Worm (Caenorhabditis elegans) whole organism, L4 larva: ENCODE results near the gene vit-4.

ENCODE experiments used
- F37D6.2 ChIP-seq: sonication (generic microtip); optimal IDR thresholded peaks from 2 replicates; lab custom pipeline; 2016; ENCODE audit warnings: mild to moderate bottlenecking, missing genetic modification characterization, missing compliant biosample characterization
- R02D3.7 ChIP-seq: fragments of 150-350 bp; sonication (generic microtip); optimal IDR thresholded peaks from 3 replicates; lab custom pipeline; 2014; ENCODE audit warnings: missing biosample characterization, missing genetic modification characterization
- T20F7.1 ChIP-seq: fragments of 200-800 bp; sonication (Bioruptor generic); optimal IDR thresholded peaks from 2 replicates; lab custom pipeline; 2018; ENCODE audit warnings: mild to moderate bottlenecking, missing genetic modification characterization, missing compliant biosample characterization
- Y105C5A.15 ChIP-seq: fragments of 200-800 bp; sonication (Bioruptor generic); IDR thresholded peaks from 2 replicates; pipeline ENCODE4 v1.3.6; 2022; ENCODE audit warnings: missing genetic modification characterization, missing compliant biosample characterization
- ama-1 ChIP-seq: fragments of 150-350 bp; optimal IDR thresholded peaks from 2 replicates; lab custom pipeline; 2014; ENCODE audit warnings: inconsistent platforms, mixed read lengths
- attf-4 ChIP-seq: sonication (generic microtip); optimal IDR thresholded peaks from 3 replicates; lab custom pipeline; 2017; ENCODE audit warnings: missing biosample characterization, missing genetic modification characterization
- ceh-28 ChIP-seq: fragments of 150-350 bp; optimal IDR thresholded peaks from 2 replicates; lab custom pipeline; 2014; ENCODE audit warnings: missing biosample characterization, missing genetic modification reagents, missing genetic modification characterization
- ceh-44 ChIP-seq: fragments of 200-800 bp; sonication (Bioruptor generic); IDR thresholded peaks from 2 replicates; pipeline ENCODE4 v1.3.6; 2022; ENCODE audit warnings: missing genetic modification reagents, missing genetic modification characterization, missing compliant biosample characterization
- ceh-82 ChIP-seq: sonication (generic microtip); optimal IDR thresholded peaks from 2 replicates; lab custom pipeline; 2017; ENCODE audit warnings: missing biosample characterization, missing genetic modification characterization
- ctbp-1 ChIP-seq: fragments of 200-800 bp; sonication (Bioruptor generic); IDR thresholded peaks from 2 replicates; pipeline ENCODE4 v1.3.6; 2022; ENCODE audit warnings: missing genetic modification reagents, missing genetic modification characterization, missing compliant biosample characterization
- daf-12 ChIP-seq: fragments of 150-350 bp; optimal IDR thresholded peaks from 2 replicates; lab custom pipeline; 2014; ENCODE audit warnings: missing biosample characterization, missing genetic modification reagents, missing genetic modification characterization
- daf-16 ChIP-seq, 3 experiments: sonication (generic microtip); optimal IDR thresholded peaks; 2 replicates each; lab custom pipeline; 2016 to 2017; ENCODE audit warnings: missing genetic modification characterization in 3 of 3, missing genetic modification reagents in 3 of 3, mild to moderate bottlenecking in 2 of 3, missing compliant biosample characterization in 2 of 3, missing biosample characterization in 1 of 3, moderate library complexity in 1 of 3
- daf-8 ChIP-seq: fragments of 200-800 bp; sonication (Bioruptor generic); IDR thresholded peaks from 2 replicates; pipeline ENCODE4 v1.3.6; 2022; ENCODE audit warnings: missing genetic modification characterization, missing compliant biosample characterization
- dmd-6 ChIP-seq: fragments of 200-800 bp; sonication (Bioruptor generic); IDR thresholded peaks from 2 replicates; pipeline ENCODE4 v1.3.6; 2022; ENCODE audit warnings: missing genetic modification reagents, missing genetic modification characterization, missing compliant biosample characterization
- dmd-8 ChIP-seq: fragments of 200-800 bp; sonication (Bioruptor generic); IDR thresholded peaks from 2 replicates; pipeline ENCODE4 v1.3.6; 2022; ENCODE audit warnings: missing genetic modification characterization, missing compliant biosample characterization
- dmd-9 ChIP-seq: fragments of 200-800 bp; sonication (Bioruptor generic); IDR thresholded peaks from 2 replicates; pipeline ENCODE4 v1.3.6; 2022; ENCODE audit warnings: missing genetic modification reagents, missing genetic modification characterization, missing compliant biosample characterization
- dve-1 ChIP-seq: sonication (generic microtip); optimal IDR thresholded peaks from 2 replicates; lab custom pipeline; 2017; ENCODE audit warnings: antibody characterized with exemption, mild to moderate bottlenecking, missing genetic modification characterization, missing compliant biosample characterization; ENCODE audit not compliant: insufficient read depth
- hlh-11 ChIP-seq: fragments of 200-800 bp; sonication (Bioruptor generic); optimal IDR thresholded peaks from 2 replicates; lab custom pipeline; 2018; ENCODE audit warnings: mild to moderate bottlenecking, missing genetic modification characterization, missing compliant biosample characterization
- hmg-1.1 ChIP-seq: fragments of 200-800 bp; sonication (Bioruptor generic); IDR thresholded peaks from 2 replicates; pipeline ENCODE4 v1.3.6; 2022; ENCODE audit warnings: missing genetic modification reagents, missing genetic modification characterization, missing compliant biosample characterization
- lin-39 ChIP-seq: fragments of 150-350 bp; optimal IDR thresholded peaks from 2 replicates; lab custom pipeline; 2014; ENCODE audit warnings: missing biosample characterization, missing genetic modification reagents, missing genetic modification characterization
- lir-3 ChIP-seq: sonication (generic microtip); optimal IDR thresholded peaks from 2 replicates; lab custom pipeline; 2016; ENCODE audit warnings: mild to moderate bottlenecking, missing genetic modification characterization, missing compliant biosample characterization
- mxl-3 ChIP-seq: fragments of 200-800 bp; sonication (Bioruptor generic); optimal IDR thresholded peaks from 2 replicates; lab custom pipeline; 2018; ENCODE audit warnings: mild to moderate bottlenecking, missing genetic modification characterization, missing compliant biosample characterization
- nhr-102 ChIP-seq: sonication (generic microtip); optimal IDR thresholded peaks from 2 replicates; lab custom pipeline; 2016; ENCODE audit warnings: mild to moderate bottlenecking, missing genetic modification characterization, moderate library complexity, missing compliant biosample characterization
- nhr-11 ChIP-seq: fragments of 150-350 bp; optimal IDR thresholded peaks from 2 replicates; lab custom pipeline; 2014; ENCODE audit warnings: missing biosample characterization, missing genetic modification characterization
- nhr-237 ChIP-seq: sonication (generic microtip); optimal IDR thresholded peaks from 2 replicates; lab custom pipeline; 2017; ENCODE audit warnings: missing biosample characterization, missing genetic modification characterization
- nhr-28 ChIP-seq: fragments of 150-350 bp; optimal IDR thresholded peaks from 2 replicates; lab custom pipeline; 2014; ENCODE audit warnings: missing biosample characterization, missing genetic modification characterization
- nhr-42 ChIP-seq: fragments of 200-800 bp; sonication (Bioruptor generic); IDR thresholded peaks from 2 replicates; pipeline ENCODE4 v1.3.6; 2022; ENCODE audit warnings: missing genetic modification characterization, missing compliant biosample characterization
- nhr-76 ChIP-seq: fragments of 150-350 bp; optimal IDR thresholded peaks from 2 replicates; lab custom pipeline; 2014; ENCODE audit warnings: missing biosample characterization, missing genetic modification characterization
- nhr-77 ChIP-seq: fragments of 150-350 bp; optimal IDR thresholded peaks from 2 replicates; lab custom pipeline; 2014; ENCODE audit warnings: missing biosample characterization, missing genetic modification characterization
- pqm-1 ChIP-seq: sonication (generic microtip); optimal IDR thresholded peaks from 2 replicates; lab custom pipeline; 2017; ENCODE audit warnings: missing biosample characterization, missing genetic modification characterization
- rbr-2 ChIP-seq: sonication (generic microtip); optimal IDR thresholded peaks from 2 replicates; lab custom pipeline; 2016; ENCODE audit warnings: missing genotype, missing genetic modification characterization, missing compliant biosample characterization
- sdz-12 ChIP-seq: fragments of 200-800 bp; sonication (Bioruptor generic); optimal IDR thresholded peaks from 2 replicates; lab custom pipeline; 2018; ENCODE audit warnings: mild to moderate bottlenecking, missing genetic modification characterization, missing compliant biosample characterization
- unc-130 ChIP-seq: sonication (generic microtip); optimal IDR thresholded peaks from 2 replicates; lab custom pipeline; 2016; ENCODE audit warnings: missing genetic modification reagents, missing genetic modification characterization, missing compliant biosample characterization
- unc-62 ChIP-seq, 3 experiments: fragments of 150-350 bp in 1 of 3; sonication (generic microtip); optimal IDR thresholded peaks in 2 of 3; peaks in 1 of 3; 1 replicate in 1 of 3; 2 replicates in 2 of 3; lab custom pipeline; 2014 to 2017; ENCODE audit warnings: missing biosample characterization in 3 of 3, missing genetic modification characterization in 3 of 3, missing genetic modification reagents in 3 of 3, missing genotype in 1 of 3
- vab-7 ChIP-seq: fragments of 200-800 bp; sonication (Bioruptor generic); IDR thresholded peaks from 2 replicates; pipeline ENCODE4 v1.3.6; 2022; ENCODE audit warnings: missing genetic modification reagents, missing genetic modification characterization, missing compliant biosample characterization
- zag-1 ChIP-seq: fragments of 150-350 bp; optimal IDR thresholded peaks from 2 replicates; lab custom pipeline; 2014; ENCODE audit warnings: missing biosample characterization, missing genetic modification characterization
- zip-11 ChIP-seq: fragments of 200-800 bp; sonication (Bioruptor generic); IDR thresholded peaks from 2 replicates; pipeline ENCODE4 v1.3.6; 2022; ENCODE audit warnings: missing genetic modification characterization, missing compliant biosample characterization
- ztf-7 ChIP-seq: fragments of 150-350 bp; optimal IDR thresholded peaks from 2 replicates; lab custom pipeline; 2014; ENCODE audit warnings: missing biosample characterization, missing genetic modification characterization

Gene vit-4

ce11 chrX:3605727-3606126 is 42.0 kb upstream of the vit-4 start, which contains the start of gene C18B2.4 (continued):
- TF ChIP-seq vab-7 (GFP tag; lab: Robert Waterston, UW): peak; percentile 40; the same call in 1 of the 2 replicates
- TF ChIP-seq ama-1 (lab: Kevin White, UChicago): peak; percentile 51
- TF ChIP-seq nhr-102 (tag; lab: Kevin White, UChicago): peak; percentile 12
- no peak for TF ChIP-seq dmd-8 (GFP tag; lab: Robert Waterston, UW)
- TF ChIP-seq ctbp-1 (GFP tag; lab: Robert Waterston, UW): peak; percentile 65; the same call in 1 of the 2 replicates
- TF ChIP-seq ztf-7 (tag; lab: Kevin White, UChicago): no peak
- no peak for TF ChIP-seq daf-16 (GFP tag; optimal IDR thresholded peaks at IDR 0.05; lab: Kevin White, UChicago)
- peak; percentile 79 for TF ChIP-seq daf-16 (tag; optimal IDR thresholded peaks at IDR 0.05; lab: Kevin White, UChicago)
- peak; percentile 79 for TF ChIP-seq dve-1 (tag; lab: Kevin White, UChicago)
- no peak for TF ChIP-seq Y105C5A.15
- TF ChIP-seq R02D3.7 (tag; lab: Kevin White, UChicago): no peak
- TF ChIP-seq F37D6.2 (tag; lab: Kevin White, UChicago): peak; percentile 13

ce11 chrX:3602622-3603021 is 38.9 kb upstream of the vit-4 start:
- TF ChIP-seq nhr-42 (GFP tag; lab: Robert Waterston, UW) (no peak), hmg-1.1 (GFP tag; lab: Robert Waterston, UW) (no peak), ceh-82 (tag; lab: Kevin White, UChicago) (no peak), nhr-237 (no peak), lin-39 (tag; lab: Kevin White, UChicago) (no peak), nhr-28 (no peak), daf-8 (no peak), attf-4 (tag; lab: Kevin White, UChicago) (no peak), ctbp-1 (GFP tag; lab: Robert Waterston, UW) (no peak), daf-12 (tag; lab: Kevin White, UChicago) (no peak), rbr-2 (tag; lab: Kevin White, UChicago) (no peak), unc-130 (GFP tag; lab: Kevin White, UChicago) (no peak), lir-3 (tag; lab: Kevin White, UChicago) (no peak), zip-11 (no peak), nhr-11 (tag; lab: Kevin White, UChicago) (no peak), mxl-3 (no peak), T20F7.1 (GFP tag; lab: Kevin White, UChicago) (no peak), sdz-12 (GFP tag; lab: Kevin White, UChicago) (no peak), dmd-9 (GFP tag; lab: Robert Waterston, UW) (no peak), zag-1 (tag; lab: Kevin White, UChicago) (no peak)

- no peak for TF ChIP-seq nhr-77 (tag; lab: Kevin White, UChicago)
- peak in 1 of 2 experiments; percentile 87 for TF ChIP-seq unc-62 (GFP tag; optimal IDR thresholded peaks at IDR 0.05 in 1 of 2; lab: Kevin White, UChicago)
- no peak for TF ChIP-seq unc-62 (tag; optimal IDR thresholded peaks at IDR 0.05; lab: Kevin White, UChicago)
Observed at ce11 chrX:3601531-3601930, 37.8 kb upstream of the vit-4 start, which contains the start of gene C18B2.3. Gene C18B2.3, plus strand, starts transcription at chrX:3601831.

ce11 chrX:3600390-3600789 is 36.6 kb upstream of the vit-4 start, which contains the start of gene cgr-1:
Gene cgr-1, minus strand, starts transcription at chrX:3600457.
- TF ChIP-seq ceh-28 (tag; lab: Kevin White, UChicago) (no peak), hlh-11 (tag; lab: Kevin White, UChicago) (peak; percentile 47), pqm-1 (tag; lab: Kevin White, UChicago) (peak; percentile 46), ceh-44 (no peak), dmd-6 (GFP tag; lab: Robert Waterston, UW) (peak; percentile 13; the same call in 1 of the 2 replicates), daf-16 (GFP tag; optimal IDR thresholded peaks at IDR 0.05; lab: Kevin White, UChicago) (no peak), daf-16 (tag; optimal IDR thresholded peaks at IDR 0.05; lab: Kevin White, UChicago) (peak; percentile 80), nhr-76 (no peak), nhr-28 (peak; percentile 57), ztf-7 (tag; lab: Kevin White, UChicago) (no peak), dve-1 (tag; lab: Kevin White, UChicago) (peak; percentile 63), nhr-237 (no peak)
